Worm (Caenorhabditis elegans) whole organism, L1 larva: Measurements from ENCODE around the gene F16B4.5.

ENCODE experiments used
- C16A3.4 ChIP-seq: fragments of 150-350 bp; optimal IDR thresholded peaks from 2 replicates; lab custom pipeline; 2014; ENCODE audit warnings: missing biosample characterization, missing genetic modification characterization
- C34B4.2 ChIP-seq: sonication (generic microtip); optimal IDR thresholded peaks from 2 replicates; lab custom pipeline; 2017; ENCODE audit warnings: mild to moderate bottlenecking, missing genetic modification characterization, missing compliant biosample characterization
- F16B12.6 ChIP-seq: fragments of 150-350 bp; optimal IDR thresholded peaks from 2 replicates; lab custom pipeline; 2014; ENCODE audit warnings: missing biosample characterization, missing genetic modification characterization
- Y116A8C.19 ChIP-seq: sonication (generic microtip); optimal IDR thresholded peaks from 2 replicates; lab custom pipeline; 2016; ENCODE audit warnings: missing compliant biosample characterization, missing genetic modification characterization, borderline replicate concordance
- aha-1 ChIP-seq: fragments of 150-350 bp; optimal IDR thresholded peaks from 2 replicates; lab custom pipeline; 2014; ENCODE audit warnings: missing biosample characterization, missing genetic modification characterization
- blmp-1 ChIP-seq: fragments of 150-350 bp; optimal IDR thresholded peaks from 2 replicates; lab custom pipeline; 2014; ENCODE audit warnings: missing biosample characterization, missing genetic modification characterization
- ceh-63 ChIP-seq: fragments of 200-800 bp; sonication (Bioruptor generic); optimal IDR thresholded peaks from 2 replicates; lab custom pipeline; 2018; ENCODE audit warnings: mild to moderate bottlenecking, missing genetic modification characterization, missing compliant biosample characterization
- ceh-82 ChIP-seq, 3 experiments: fragments of 150-350 bp in 1 of 3; sonication (generic microtip) in 2 of 3; optimal IDR thresholded peaks; 2 replicates each; lab custom pipeline; 2014 to 2017; ENCODE audit warnings: missing biosample characterization in 3 of 3, missing genetic modification characterization in 3 of 3
- ceh-88 ChIP-seq: fragments of 200-800 bp; sonication (Bioruptor generic); IDR thresholded peaks from 2 replicates; pipeline ENCODE4 v1.3.6; 2022; ENCODE audit warnings: missing genetic modification characterization, missing compliant biosample characterization
- ceh-90 ChIP-seq: sonication (generic microtip); optimal IDR thresholded peaks from 2 replicates; lab custom pipeline; 2016; ENCODE audit warnings: missing genetic modification characterization, missing compliant biosample characterization
- ces-1 ChIP-seq: fragments of 150-350 bp; optimal IDR thresholded peaks from 2 replicates; lab custom pipeline; 2014; ENCODE audit warnings: missing biosample characterization, missing genetic modification reagents, missing genetic modification characterization
- dsc-1 ChIP-seq: sonication (generic microtip); optimal IDR thresholded peaks from 2 replicates; lab custom pipeline; 2016; ENCODE audit warnings: mild to moderate bottlenecking, missing genetic modification characterization, missing compliant biosample characterization
- egl-13 ChIP-seq: sonication (generic microtip); optimal IDR thresholded peaks from 2 replicates; lab custom pipeline; 2016; ENCODE audit warnings: missing genotype, missing genetic modification reagents, missing genetic modification characterization, missing compliant biosample characterization
- egl-27 ChIP-seq, 2 experiments: fragments of 150-350 bp in 1 of 2; sonication (generic microtip); optimal IDR thresholded peaks; 3 replicates each; lab custom pipeline; 2017 to 2018; ENCODE audit warnings: missing biosample characterization in 2 of 2, missing genetic modification characterization in 2 of 2, missing genetic modification reagents in 2 of 2
- elt-2 ChIP-seq: sonication (generic microtip); optimal IDR thresholded peaks from 2 replicates; lab custom pipeline; 2016; ENCODE audit warnings: missing genetic modification characterization, mild to moderate bottlenecking, inconsistent platforms, missing compliant biosample characterization, missing genetic modification reagents
- elt-3 ChIP-seq, 6 experiments: fragments of 150-350 bp in 1 of 6; sonication (generic microtip); optimal IDR thresholded peaks; 2 replicates each; lab custom pipeline; 2017 to 2018; ENCODE audit warnings: missing biosample characterization in 6 of 6, missing genetic modification characterization in 6 of 6, inconsistent platforms in 1 of 6
- ets-5 ChIP-seq: fragments of 200-800 bp; sonication (Bioruptor generic); IDR thresholded peaks from 2 replicates; pipeline ENCODE4 v1.3.6; 2022; ENCODE audit warnings: missing genetic modification characterization, missing compliant biosample characterization
- fkh-4 ChIP-seq: sonication (generic microtip); optimal IDR thresholded peaks from 2 replicates; lab custom pipeline; 2016; ENCODE audit warnings: missing compliant biosample characterization, missing genetic modification characterization, borderline replicate concordance
- hpl-2 ChIP-seq: fragments of 150-350 bp; optimal IDR thresholded peaks from 2 replicates; lab custom pipeline; 2014; ENCODE audit warnings: missing biosample characterization, missing genetic modification reagents, missing genetic modification characterization
- irx-1 ChIP-seq: sonication (generic microtip); optimal IDR thresholded peaks from 2 replicates; lab custom pipeline; 2016; ENCODE audit warnings: missing genetic modification characterization, missing compliant biosample characterization
- jun-1 ChIP-seq: fragments of 150-350 bp; optimal IDR thresholded peaks from 2 replicates; lab custom pipeline; 2014; ENCODE audit warnings: missing biosample characterization, missing genetic modification reagents, missing genetic modification characterization
- lin-13 ChIP-seq: fragments of 150-350 bp; optimal IDR thresholded peaks from 2 replicates; lab custom pipeline; 2014; ENCODE audit warnings: missing biosample characterization, missing genetic modification reagents, missing genetic modification characterization
- lin-35 ChIP-seq, 2 experiments: fragments of 150-350 bp; optimal IDR thresholded peaks; 2 replicates each; lab custom pipeline; 2014; ENCODE audit warnings: missing biosample characterization in 2 of 2, missing genetic modification characterization in 2 of 2, missing genetic modification reagents in 2 of 2
- lin-39 ChIP-seq: fragments of 150-350 bp; optimal IDR thresholded peaks from 2 replicates; lab custom pipeline; 2014; ENCODE audit warnings: missing biosample characterization, missing genetic modification reagents, missing genetic modification characterization
- lir-3 ChIP-seq: sonication (generic microtip); optimal IDR thresholded peaks from 2 replicates; lab custom pipeline; 2016; ENCODE audit warnings: mild to moderate bottlenecking, missing genetic modification characterization, moderate library complexity, missing compliant biosample characterization; ENCODE audit not compliant: poor library complexity
- lsy-2 ChIP-seq, 2 experiments: fragments of 150-350 bp; optimal IDR thresholded peaks; 2 replicates each; lab custom pipeline; 2014; ENCODE audit warnings: missing biosample characterization in 2 of 2, missing genetic modification characterization in 2 of 2
- mab-9 ChIP-seq: fragments of 200-800 bp; sonication (Bioruptor generic); IDR thresholded peaks from 2 replicates; pipeline ENCODE4 v1.3.6; 2022; ENCODE audit warnings: missing genetic modification reagents, missing genetic modification characterization, missing compliant biosample characterization
- mef-2 ChIP-seq: fragments of 150-350 bp; optimal IDR thresholded peaks from 2 replicates; lab custom pipeline; 2014; ENCODE audit warnings: missing biosample characterization, missing genetic modification characterization
- nhr-12 ChIP-seq: sonication (generic microtip); optimal IDR thresholded peaks from 2 replicates; lab custom pipeline; 2017; ENCODE audit warnings: missing biosample characterization, missing genetic modification characterization
- nhr-20 ChIP-seq: sonication (generic microtip); optimal IDR thresholded peaks from 2 replicates; lab custom pipeline; 2016; ENCODE audit warnings: mild to moderate bottlenecking, missing genetic modification characterization, missing compliant biosample characterization
- nhr-28 ChIP-seq: fragments of 150-350 bp; optimal IDR thresholded peaks from 2 replicates; lab custom pipeline; 2014; ENCODE audit warnings: missing biosample characterization, missing genetic modification characterization
- nhr-47 ChIP-seq: sonication (generic microtip); optimal IDR thresholded peaks from 2 replicates; lab custom pipeline; 2016; ENCODE audit warnings: mild to moderate bottlenecking, missing genetic modification characterization, moderate library complexity, missing compliant biosample characterization
- nhr-71 ChIP-seq: sonication (generic microtip); optimal IDR thresholded peaks from 2 replicates; lab custom pipeline; 2016; ENCODE audit warnings: mild to moderate bottlenecking, missing genetic modification characterization, moderate library complexity, missing compliant biosample characterization
- nhr-77 ChIP-seq: fragments of 150-350 bp; optimal IDR thresholded peaks from 2 replicates; lab custom pipeline; 2014; ENCODE audit warnings: missing biosample characterization, missing genetic modification characterization
- nhr-84 ChIP-seq: sonication (generic microtip); optimal IDR thresholded peaks from 2 replicates; lab custom pipeline; 2017; ENCODE audit warnings: missing biosample characterization, missing genetic modification characterization
- nhr-90 ChIP-seq: sonication (generic microtip); optimal IDR thresholded peaks from 2 replicates; lab custom pipeline; 2016; ENCODE audit warnings: mild to moderate bottlenecking, missing genetic modification characterization, missing compliant biosample characterization; ENCODE audit not compliant: poor library complexity
- pag-3 ChIP-seq: sonication (generic microtip); optimal IDR thresholded peaks from 2 replicates; lab custom pipeline; 2017; ENCODE audit warnings: missing genetic modification characterization, mild to moderate bottlenecking, missing compliant biosample characterization, antibody characterized with exemption, borderline replicate concordance; ENCODE audit not compliant: insufficient read depth
- pqm-1 ChIP-seq: sonication (generic microtip); optimal IDR thresholded peaks from 3 replicates; lab custom pipeline; 2017; ENCODE audit warnings: missing biosample characterization, missing genetic modification characterization
- snpc-4 ChIP-seq: fragments of 150-350 bp; optimal IDR thresholded peaks from 2 replicates; lab custom pipeline; 2014; ENCODE audit warnings: missing biosample characterization, missing genetic modification characterization
- snu-23 ChIP-seq: sonication (generic microtip); optimal IDR thresholded peaks from 2 replicates; lab custom pipeline; 2016; ENCODE audit warnings: missing genetic modification characterization, missing compliant biosample characterization
- sox-4 ChIP-seq: sonication (generic microtip); optimal IDR thresholded peaks from 2 replicates; lab custom pipeline; 2016; ENCODE audit warnings: missing genetic modification characterization, missing compliant biosample characterization
- tbx-2 ChIP-seq: sonication (generic microtip); optimal IDR thresholded peaks from 2 replicates; lab custom pipeline; 2016; ENCODE audit warnings: missing genetic modification characterization, missing compliant biosample characterization
- unc-30 ChIP-seq: sonication (generic microtip); optimal IDR thresholded peaks from 2 replicates; lab custom pipeline; 2017; ENCODE audit warnings: missing biosample characterization, missing genetic modification characterization
- unc-62 ChIP-seq: fragments of 150-350 bp; optimal IDR thresholded peaks from 2 replicates; lab custom pipeline; 2014; ENCODE audit warnings: missing biosample characterization, missing genetic modification reagents, missing genetic modification characterization
- unc-86 ChIP-seq: sonication (generic microtip); optimal IDR thresholded peaks from 2 replicates; lab custom pipeline; 2016; ENCODE audit warnings: missing genetic modification characterization, missing compliant biosample characterization
- xbp-1 ChIP-seq: sonication (generic microtip); optimal IDR thresholded peaks from 2 replicates; lab custom pipeline; 2016; ENCODE audit warnings: missing genetic modification characterization, missing compliant biosample characterization
- zag-1 ChIP-seq: fragments of 150-350 bp; optimal IDR thresholded peaks from 2 replicates; lab custom pipeline; 2014; ENCODE audit warnings: missing biosample characterization, missing genetic modification characterization
- zip-4 ChIP-seq: fragments of 200-800 bp; sonication (Bioruptor generic); optimal IDR thresholded peaks from 2 replicates; lab custom pipeline; 2018; ENCODE audit warnings: mild to moderate bottlenecking, missing genetic modification characterization, moderate library complexity, missing compliant biosample characterization
- ztf-11 ChIP-seq, 2 experiments: sonication (generic microtip); optimal IDR thresholded peaks; 2 replicates each; lab custom pipeline; 2016 to 2017; ENCODE audit warnings: missing genetic modification characterization in 2 of 2, missing biosample characterization in 1 of 2, missing compliant biosample characterization in 1 of 2
- ztf-4 ChIP-seq: fragments of 150-350 bp; optimal IDR thresholded peaks from 2 replicates; lab custom pipeline; 2014; ENCODE audit warnings: missing biosample characterization, missing genetic modification characterization

F16B4.5 gene

DNA sequence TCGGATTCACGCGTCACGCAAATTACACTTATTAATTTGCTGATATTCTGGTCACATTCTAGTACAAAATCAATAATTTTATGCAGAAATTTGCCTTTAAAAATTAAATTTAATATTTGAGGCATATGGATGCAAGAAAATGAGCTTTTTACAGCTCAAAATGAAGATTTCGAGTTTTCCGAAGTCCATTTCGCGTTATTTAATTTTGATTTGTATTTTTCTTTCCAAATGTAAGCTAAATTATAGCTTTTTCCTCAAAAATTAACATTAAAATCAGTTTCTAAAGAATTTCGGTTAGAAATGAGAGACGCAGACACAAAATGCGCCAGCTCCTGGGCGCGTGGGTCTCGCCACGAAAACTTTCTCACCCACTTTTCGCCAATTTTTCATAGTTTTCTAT is 1.3 kb upstream of the F16B4.5 start, which contains the start of gene F16B4.6:
Gene F16B4.6, plus strand, starts transcription at position 301 of the 400 bp plus-strand sequence.
- TF ChIP-seq lir-3 (tag; lab: Kevin White, UChicago) (no peak), mab-9 (GFP tag; lab: Robert Waterston, UW) (no peak), snu-23 (GFP tag; lab: Kevin White, UChicago) (no peak), C16A3.4 (tag; lab: Kevin White, UChicago) (no peak), unc-86 (tag; lab: Kevin White, UChicago) (no peak), irx-1 (tag; lab: Kevin White, UChicago) (no peak), ceh-63 (GFP tag; lab: Kevin White, UChicago) (no peak), unc-30 (tag; lab: Kevin White, UChicago) (no peak), C34B4.2 (tag; lab: Kevin White, UChicago) (no peak), lin-13 (GFP tag; lab: Kevin White, UChicago) (no peak), aha-1 (tag; lab: Kevin White, UChicago) (no peak), nhr-90 (tag; lab: Kevin White, UChicago) (no peak), sox-4 (tag; lab: Kevin White, UChicago) (no peak), zip-4 (GFP tag; lab: Kevin White, UChicago) (no peak), lsy-2 (tag; optimal IDR thresholded peaks at IDR 0.05; lab: Kevin White, UChicago) (no peak), pag-3 (no peak), lin-39 (tag; lab: Kevin White, UChicago) (no peak), ceh-82 (tag; optimal IDR thresholded peaks at IDR 0.05; lab: Kevin White, UChicago) (no peak)

- TF ChIP-seq sox-4 (tag; lab: Kevin White, UChicago), result no peak
- TF ChIP-seq dsc-1, result no peak
- TF ChIP-seq lsy-2 (tag; optimal IDR thresholded peaks at IDR 0.05; lab: Kevin White, UChicago), result no peak
- no peak for TF ChIP-seq nhr-28 (tag; lab: Kevin White, UChicago)
- TF ChIP-seq lin-35 (GFP tag; optimal IDR thresholded peaks at IDR 0.05; lab: Kevin White, UChicago), result peak in 1 of 2 experiments; percentile 18
- TF ChIP-seq hpl-2 (GFP tag; lab: Kevin White, UChicago), result no peak
- no peak for TF ChIP-seq mef-2 (tag; lab: Kevin White, UChicago)
- TF ChIP-seq tbx-2 (tag; lab: Kevin White, UChicago), result no peak
- no peak for TF ChIP-seq nhr-77
- TF ChIP-seq xbp-1 (tag; lab: Kevin White, UChicago), result no peak
- TF ChIP-seq elt-2 (tag; lab: Kevin White, UChicago), result no peak
- no peak for TF ChIP-seq egl-13
- no peak for TF ChIP-seq unc-30 (tag; lab: Kevin White, UChicago)
- no peak for TF ChIP-seq ets-5 (GFP tag; lab: Robert Waterston, UW)
- peak; percentile 30 for TF ChIP-seq jun-1 (tag; lab: Kevin White, UChicago)
- no peak for TF ChIP-seq ztf-11 (tag; optimal IDR thresholded peaks at IDR 0.05; lab: Kevin White, UChicago)
- peak; percentile 45 for TF ChIP-seq nhr-20 (tag; lab: Kevin White, UChicago)
- TF ChIP-seq zip-4 (GFP tag; lab: Kevin White, UChicago), result no peak
- TF ChIP-seq ceh-88 (GFP tag; lab: Robert Waterston, UW), result no peak
- no peak for TF ChIP-seq egl-27 (tag; optimal IDR thresholded peaks at IDR 0.05; lab: Kevin White, UChicago)
- no peak for TF ChIP-seq unc-62 (GFP tag; lab: Kevin White, UChicago)
- TF ChIP-seq pqm-1 (tag; lab: Kevin White, UChicago), result no peak
- TF ChIP-seq nhr-47 (tag; lab: Kevin White, UChicago), result no peak
- TF ChIP-seq nhr-71, result peak; percentile 17
- no peak for TF ChIP-seq irx-1 (tag; lab: Kevin White, UChicago)
- TF ChIP-seq C34B4.2 (tag; lab: Kevin White, UChicago), result no peak
- TF ChIP-seq nhr-12 (tag; lab: Kevin White, UChicago), result no peak
- TF ChIP-seq ceh-90, result no peak
- no peak for TF ChIP-seq fkh-4
- TF ChIP-seq F16B12.6 (tag; lab: Kevin White, UChicago), result no peak
- TF ChIP-seq ces-1 (GFP tag; lab: Kevin White, UChicago), result no peak
- TF ChIP-seq snpc-4 (tag; lab: Kevin White, UChicago), result no peak
- peak; percentile 75 for TF ChIP-seq blmp-1 (tag; lab: Kevin White, UChicago)
- no peak for TF ChIP-seq lin-39 (tag; lab: Kevin White, UChicago)
- no peak for TF ChIP-seq nhr-84 (tag; lab: Kevin White, UChicago)
- TF ChIP-seq elt-3 (tag; optimal IDR thresholded peaks at IDR 0.05; lab: Kevin White, UChicago), result peak in 2 of 6 experiments; percentile 58 to 71
- TF ChIP-seq ztf-4 (tag; lab: Kevin White, UChicago), result no peak
- no peak for TF ChIP-seq Y116A8C.19 (tag; lab: Kevin White, UChicago)
- TF ChIP-seq zag-1 (tag; lab: Kevin White, UChicago), result no peak
Observed at ce11 chrV:1593799-1594420, 5.7 kb downstream of the F16B4.5 start, which contains the start of gene F16B4.4. F16B4.4 (plus strand) TSS chrV:1594019.
